Worm (Caenorhabditis elegans) whole organism, L1 larva: ENCODE data around the gene C43G2.3.

Experiments used
- Y116A8C.19 ChIP-seq: sonication (generic microtip); optimal IDR thresholded peaks from 2 replicates; lab custom pipeline; 2016; ENCODE audit warnings: missing compliant biosample characterization, missing genetic modification characterization, borderline replicate concordance
- alr-1 ChIP-seq: fragments of 200-800 bp; sonication (Bioruptor generic); optimal IDR thresholded peaks from 2 replicates; lab custom pipeline; 2018; ENCODE audit warnings: borderline replicate concordance, mild to moderate bottlenecking, missing genetic modification characterization, missing compliant biosample characterization
- aly-2 ChIP-seq: fragments of 150-350 bp; optimal IDR thresholded peaks from 2 replicates; lab custom pipeline; 2014; ENCODE audit warnings: missing biosample characterization, missing genetic modification characterization
- ceh-63 ChIP-seq: fragments of 200-800 bp; sonication (Bioruptor generic); optimal IDR thresholded peaks from 2 replicates; lab custom pipeline; 2018; ENCODE audit warnings: mild to moderate bottlenecking, missing genetic modification characterization, missing compliant biosample characterization
- ceh-8 ChIP-seq: fragments of 200-800 bp; sonication (Bioruptor generic); optimal IDR thresholded peaks from 2 replicates; lab custom pipeline; 2018; ENCODE audit warnings: mild to moderate bottlenecking, missing genetic modification characterization, moderate library complexity, missing compliant biosample characterization
- ceh-82 ChIP-seq, 3 experiments: fragments of 150-350 bp in 1 of 3; sonication (generic microtip) in 2 of 3; optimal IDR thresholded peaks; 2 replicates each; lab custom pipeline; 2014 to 2017; ENCODE audit warnings: missing biosample characterization in 3 of 3, missing genetic modification characterization in 3 of 3
- ceh-88 ChIP-seq: fragments of 200-800 bp; sonication (Bioruptor generic); IDR thresholded peaks from 2 replicates; pipeline ENCODE4 v1.3.6; 2022; ENCODE audit warnings: missing genetic modification characterization, missing compliant biosample characterization
- ceh-90 ChIP-seq: sonication (generic microtip); optimal IDR thresholded peaks from 2 replicates; lab custom pipeline; 2016; ENCODE audit warnings: missing genetic modification characterization, missing compliant biosample characterization
- ces-1 ChIP-seq: fragments of 150-350 bp; optimal IDR thresholded peaks from 2 replicates; lab custom pipeline; 2014; ENCODE audit warnings: missing biosample characterization, missing genetic modification reagents, missing genetic modification characterization
- dpl-1 ChIP-seq, 3 experiments: fragments of 150-350 bp in 2 of 3; sonication (generic microtip) in 1 of 3; optimal IDR thresholded peaks; 2 replicates each; lab custom pipeline; 2014 to 2017; ENCODE audit warnings: missing biosample characterization in 3 of 3, missing genetic modification characterization in 3 of 3, missing genetic modification reagents in 3 of 3
- efl-1 ChIP-seq, 4 experiments: fragments of 150-350 bp; optimal IDR thresholded peaks in 3 of 4; peaks in 1 of 4; 1 replicate in 1 of 4; 2 replicates in 3 of 4; lab custom pipeline; 2014; ENCODE audit warnings: missing biosample characterization in 2 of 4, missing genetic modification characterization in 2 of 4, missing genetic modification reagents in 2 of 4
- egl-27 ChIP-seq, 2 experiments: fragments of 150-350 bp in 1 of 2; sonication (generic microtip); optimal IDR thresholded peaks; 3 replicates each; lab custom pipeline; 2017 to 2018; ENCODE audit warnings: missing biosample characterization in 2 of 2, missing genetic modification characterization in 2 of 2, missing genetic modification reagents in 2 of 2
- elt-3 ChIP-seq, 6 experiments: fragments of 150-350 bp in 1 of 6; sonication (generic microtip); optimal IDR thresholded peaks; 2 replicates each; lab custom pipeline; 2017 to 2018; ENCODE audit warnings: missing biosample characterization in 6 of 6, missing genetic modification characterization in 6 of 6, inconsistent platforms in 1 of 6
- fos-1 ChIP-seq: fragments of 150-350 bp; optimal IDR thresholded peaks from 2 replicates; lab custom pipeline; 2014; ENCODE audit warnings: missing biosample characterization, missing genetic modification characterization
- grh-1 ChIP-seq: fragments of 200-800 bp; sonication (Bioruptor generic); IDR thresholded peaks from 2 replicates; pipeline ENCODE4 v1.3.6; 2022; ENCODE audit warnings: missing genetic modification reagents, missing genetic modification characterization, missing compliant biosample characterization
- hlh-4 ChIP-seq: sonication (generic microtip); optimal IDR thresholded peaks from 2 replicates; lab custom pipeline; 2016; ENCODE audit warnings: mild to moderate bottlenecking, missing genetic modification characterization, missing compliant biosample characterization
- irx-1 ChIP-seq: sonication (generic microtip); optimal IDR thresholded peaks from 2 replicates; lab custom pipeline; 2016; ENCODE audit warnings: missing genetic modification characterization, missing compliant biosample characterization
- lin-13 ChIP-seq: fragments of 150-350 bp; optimal IDR thresholded peaks from 2 replicates; lab custom pipeline; 2014; ENCODE audit warnings: missing biosample characterization, missing genetic modification reagents, missing genetic modification characterization
- lin-15B ChIP-seq: fragments of 150-350 bp; sonication (generic microtip); optimal IDR thresholded peaks from 3 replicates; lab custom pipeline; 2014; ENCODE audit warnings: missing biosample characterization, missing genetic modification characterization
- lin-35 ChIP-seq, 2 experiments: fragments of 150-350 bp; optimal IDR thresholded peaks; 2 replicates each; lab custom pipeline; 2014; ENCODE audit warnings: missing biosample characterization in 2 of 2, missing genetic modification characterization in 2 of 2, missing genetic modification reagents in 2 of 2
- lin-39 ChIP-seq: fragments of 150-350 bp; optimal IDR thresholded peaks from 2 replicates; lab custom pipeline; 2014; ENCODE audit warnings: missing biosample characterization, missing genetic modification reagents, missing genetic modification characterization
- lir-3 ChIP-seq: sonication (generic microtip); optimal IDR thresholded peaks from 2 replicates; lab custom pipeline; 2016; ENCODE audit warnings: mild to moderate bottlenecking, missing genetic modification characterization, moderate library complexity, missing compliant biosample characterization; ENCODE audit not compliant: poor library complexity
- lsy-2 ChIP-seq, 2 experiments: fragments of 150-350 bp; optimal IDR thresholded peaks; 2 replicates each; lab custom pipeline; 2014; ENCODE audit warnings: missing biosample characterization in 2 of 2, missing genetic modification characterization in 2 of 2
- mab-9 ChIP-seq: fragments of 200-800 bp; sonication (Bioruptor generic); IDR thresholded peaks from 2 replicates; pipeline ENCODE4 v1.3.6; 2022; ENCODE audit warnings: missing genetic modification reagents, missing genetic modification characterization, missing compliant biosample characterization
- mef-2 ChIP-seq: fragments of 150-350 bp; optimal IDR thresholded peaks from 2 replicates; lab custom pipeline; 2014; ENCODE audit warnings: missing biosample characterization, missing genetic modification characterization
- nhr-11 ChIP-seq: fragments of 150-350 bp; optimal IDR thresholded peaks from 2 replicates; lab custom pipeline; 2014; ENCODE audit warnings: missing biosample characterization, missing genetic modification characterization
- nhr-12 ChIP-seq: sonication (generic microtip); optimal IDR thresholded peaks from 2 replicates; lab custom pipeline; 2017; ENCODE audit warnings: missing biosample characterization, missing genetic modification characterization
- nhr-28 ChIP-seq: fragments of 150-350 bp; optimal IDR thresholded peaks from 2 replicates; lab custom pipeline; 2014; ENCODE audit warnings: missing biosample characterization, missing genetic modification characterization
- nhr-47 ChIP-seq: sonication (generic microtip); optimal IDR thresholded peaks from 2 replicates; lab custom pipeline; 2016; ENCODE audit warnings: mild to moderate bottlenecking, missing genetic modification characterization, moderate library complexity, missing compliant biosample characterization
- nhr-71 ChIP-seq: sonication (generic microtip); optimal IDR thresholded peaks from 2 replicates; lab custom pipeline; 2016; ENCODE audit warnings: mild to moderate bottlenecking, missing genetic modification characterization, moderate library complexity, missing compliant biosample characterization
- nhr-76 ChIP-seq: sonication (generic microtip); optimal IDR thresholded peaks from 2 replicates; lab custom pipeline; 2017; ENCODE audit warnings: missing biosample characterization, missing genetic modification characterization
- nhr-77 ChIP-seq: fragments of 150-350 bp; optimal IDR thresholded peaks from 2 replicates; lab custom pipeline; 2014; ENCODE audit warnings: missing biosample characterization, missing genetic modification characterization
- nhr-84 ChIP-seq: sonication (generic microtip); optimal IDR thresholded peaks from 2 replicates; lab custom pipeline; 2017; ENCODE audit warnings: missing biosample characterization, missing genetic modification characterization
- nhr-85 ChIP-seq: sonication (generic microtip); peaks from one replicate; lab custom pipeline; 2016; ENCODE audit warnings: missing genetic modification characterization, inconsistent platforms, missing compliant biosample characterization
- pag-3 ChIP-seq: sonication (generic microtip); optimal IDR thresholded peaks from 2 replicates; lab custom pipeline; 2017; ENCODE audit warnings: missing genetic modification characterization, mild to moderate bottlenecking, missing compliant biosample characterization, antibody characterized with exemption, borderline replicate concordance; ENCODE audit not compliant: insufficient read depth
- pqm-1 ChIP-seq: sonication (generic microtip); optimal IDR thresholded peaks from 3 replicates; lab custom pipeline; 2017; ENCODE audit warnings: missing biosample characterization, missing genetic modification characterization
- rnt-1 ChIP-seq: sonication (generic microtip); optimal IDR thresholded peaks from 2 replicates; lab custom pipeline; 2016; ENCODE audit warnings: mild to moderate bottlenecking, missing genetic modification characterization, moderate library complexity, missing compliant biosample characterization
- skn-1 ChIP-seq: fragments of 150-350 bp; optimal IDR thresholded peaks from 2 replicates; lab custom pipeline; 2014; ENCODE audit warnings: missing biosample characterization, missing genetic modification characterization
- snu-23 ChIP-seq: sonication (generic microtip); optimal IDR thresholded peaks from 2 replicates; lab custom pipeline; 2016; ENCODE audit warnings: missing genetic modification characterization, missing compliant biosample characterization
- sox-4 ChIP-seq: sonication (generic microtip); optimal IDR thresholded peaks from 2 replicates; lab custom pipeline; 2016; ENCODE audit warnings: missing genetic modification characterization, missing compliant biosample characterization
- sptf-1 ChIP-seq: fragments of 150-350 bp; optimal IDR thresholded peaks from 2 replicates; lab custom pipeline; 2014; ENCODE audit warnings: missing biosample characterization, missing genetic modification characterization
- sup-37 ChIP-seq: fragments of 200-800 bp; sonication (Bioruptor generic); optimal IDR thresholded peaks from 2 replicates; lab custom pipeline; 2018; ENCODE audit warnings: mild to moderate bottlenecking, missing genetic modification characterization, missing compliant biosample characterization
- swsn-7 ChIP-seq: sonication (generic microtip); optimal IDR thresholded peaks from 2 replicates; lab custom pipeline; 2016; ENCODE audit warnings: missing genetic modification characterization, missing compliant biosample characterization
- unc-130 ChIP-seq: fragments of 150-350 bp; optimal IDR thresholded peaks from 2 replicates; lab custom pipeline; 2017; ENCODE audit warnings: missing biosample characterization, missing genetic modification characterization, inconsistent platforms
- unc-30 ChIP-seq: sonication (generic microtip); optimal IDR thresholded peaks from 2 replicates; lab custom pipeline; 2017; ENCODE audit warnings: missing biosample characterization, missing genetic modification characterization
- unc-62 ChIP-seq: fragments of 150-350 bp; optimal IDR thresholded peaks from 2 replicates; lab custom pipeline; 2014; ENCODE audit warnings: missing biosample characterization, missing genetic modification reagents, missing genetic modification characterization
- unc-86 ChIP-seq: sonication (generic microtip); optimal IDR thresholded peaks from 2 replicates; lab custom pipeline; 2016; ENCODE audit warnings: missing genetic modification characterization, missing compliant biosample characterization
- unc-98 ChIP-seq: fragments of 200-800 bp; sonication (Bioruptor generic); IDR thresholded peaks from 2 replicates; pipeline ENCODE4 v1.3.6; 2022; ENCODE audit warnings: missing genetic modification characterization, missing compliant biosample characterization
- vab-15 ChIP-seq: sonication (generic microtip); optimal IDR thresholded peaks from 2 replicates; lab custom pipeline; 2017; ENCODE audit warnings: missing genotype, mild to moderate bottlenecking, missing genetic modification characterization, missing compliant biosample characterization
- xbp-1 ChIP-seq: sonication (generic microtip); optimal IDR thresholded peaks from 2 replicates; lab custom pipeline; 2016; ENCODE audit warnings: missing genetic modification characterization, missing compliant biosample characterization
- zag-1 ChIP-seq: fragments of 150-350 bp; optimal IDR thresholded peaks from 2 replicates; lab custom pipeline; 2014; ENCODE audit warnings: missing biosample characterization, missing genetic modification characterization
- zip-4 ChIP-seq: fragments of 200-800 bp; sonication (Bioruptor generic); optimal IDR thresholded peaks from 2 replicates; lab custom pipeline; 2018; ENCODE audit warnings: mild to moderate bottlenecking, missing genetic modification characterization, moderate library complexity, missing compliant biosample characterization
- ztf-4 ChIP-seq: fragments of 150-350 bp; optimal IDR thresholded peaks from 2 replicates; lab custom pipeline; 2014; ENCODE audit warnings: missing biosample characterization, missing genetic modification characterization

The C43G2.3 gene

DNA sequence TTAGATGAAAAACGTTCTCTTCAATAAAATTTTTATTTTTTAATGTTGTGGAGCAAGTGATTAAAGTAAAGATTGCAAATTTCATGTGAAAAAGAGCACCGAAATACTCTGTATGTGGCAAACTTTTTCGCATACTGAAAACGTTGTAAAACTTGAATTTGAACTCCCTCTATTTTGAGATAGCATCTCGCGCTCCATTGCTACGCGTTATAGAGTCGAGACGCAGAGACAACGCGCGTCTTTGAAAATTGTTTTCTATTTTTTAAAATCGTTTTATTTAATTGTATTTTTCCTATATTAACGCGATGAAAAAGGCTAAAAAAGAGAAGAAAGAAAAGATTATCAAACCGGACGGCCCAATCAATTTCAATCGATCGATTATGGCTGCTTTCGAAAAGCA lies 29.4 kb upstream of the C43G2.3 start, which contains the start of gene fan-1 (continued):
- TF ChIP-seq ceh-8 (GFP tag; lab: Kevin White, UChicago) (no peak), snu-23 (GFP tag; lab: Kevin White, UChicago) (peak; percentile 74), unc-130 (tag; lab: Kevin White, UChicago) (peak; percentile 57), swsn-7 (tag; lab: Kevin White, UChicago) (peak; percentile 63), irx-1 (tag; lab: Kevin White, UChicago) (peak; percentile 30), vab-15 (tag; lab: Kevin White, UChicago) (no peak), hlh-4 (no peak), nhr-47 (tag; lab: Kevin White, UChicago) (peak; percentile 74), ceh-88 (GFP tag; lab: Robert Waterston, UW) (no peak), efl-1 (optimal IDR thresholded peaks at IDR 0.05; lab: Kevin White, UChicago) (peak; percentile 94 to 98), efl-1 (GFP tag; optimal IDR thresholded peaks at IDR 0.05 in 1 of 2; lab: Kevin White, UChicago) (peak; percentile 98 to 100), xbp-1 (peak; percentile 58), mef-2 (no peak), nhr-77 (tag; lab: Kevin White, UChicago) (peak; percentile 2), nhr-85 (tag; lab: Kevin White, UChicago) (peak; percentile 69), lin-35 (GFP tag; optimal IDR thresholded peaks at IDR 0.05; lab: Kevin White, UChicago) (peak; percentile 98 to 99), unc-86 (tag; lab: Kevin White, UChicago) (peak; percentile 48), nhr-76 (tag; lab: Kevin White, UChicago) (no peak), sup-37 (GFP tag; lab: Kevin White, UChicago) (no peak), ceh-63 (no peak), ceh-90 (no peak), pag-3 (tag; lab: Kevin White, UChicago) (no peak), zag-1 (tag; lab: Kevin White, UChicago) (no peak), egl-27 (tag; optimal IDR thresholded peaks at IDR 0.05; lab: Kevin White, UChicago) (no peak), ces-1 (GFP tag; lab: Kevin White, UChicago) (no peak), lsy-2 (tag; optimal IDR thresholded peaks at IDR 0.05; lab: Kevin White, UChicago) (peak; percentile 71 to 87), grh-1 (GFP tag; lab: Robert Waterston, UW) (no peak), mab-9 (GFP tag; lab: Robert Waterston, UW) (no peak), dpl-1 (GFP tag; optimal IDR thresholded peaks at IDR 0.05; lab: Kevin White, UChicago) (peak; percentile 96 to 97 (median 96)), fos-1 (tag; lab: Kevin White, UChicago) (peak; percentile 49), ztf-4 (tag; lab: Kevin White, UChicago) (no peak), zip-4 (GFP tag; lab: Kevin White, UChicago) (no peak), ceh-82 (tag; optimal IDR thresholded peaks at IDR 0.05; lab: Kevin White, UChicago) (peak; percentile 43 to 74 (median 49)), elt-3 (tag; optimal IDR thresholded peaks at IDR 0.05; lab: Kevin White, UChicago) (peak in 1 of 6 experiments; percentile 50), unc-30 (tag; lab: Kevin White, UChicago) (no peak), alr-1 (tag; lab: Kevin White, UChicago) (no peak), nhr-12 (tag; lab: Kevin White, UChicago) (no peak), unc-62 (no peak), aly-2 (tag; lab: Kevin White, UChicago) (peak; percentile 14), rnt-1 (peak; percentile 71), Y116A8C.19 (no peak), pqm-1 (tag; lab: Kevin White, UChicago) (no peak), lin-13 (GFP tag; lab: Kevin White, UChicago) (peak; percentile 63), skn-1 (peak; percentile 74), lir-3 (tag; lab: Kevin White, UChicago) (no peak), nhr-11 (tag; lab: Kevin White, UChicago) (no peak), nhr-84 (tag; lab: Kevin White, UChicago) (no peak), nhr-28 (tag; lab: Kevin White, UChicago) (no peak), nhr-71 (peak; percentile 83), sox-4 (tag; lab: Kevin White, UChicago) (peak; percentile 52), lin-15B (tag; lab: Kevin White, UChicago) (peak; percentile 55), lin-39 (tag; lab: Kevin White, UChicago) (peak; percentile 0), unc-98 (no peak), sptf-1 (tag; lab: Kevin White, UChicago) (no peak)
